Worm (Caenorhabditis elegans) whole organism, L1 larva: ENCODE measurements around the gene rpl-5.

Experiments
- aha-1 ChIP-seq: fragments of 150-350 bp; optimal IDR thresholded peaks from 2 replicates; lab custom pipeline; 2014; ENCODE audit warnings: missing biosample characterization, missing genetic modification characterization
- alr-1 ChIP-seq: fragments of 200-800 bp; sonication (Bioruptor generic); optimal IDR thresholded peaks from 2 replicates; lab custom pipeline; 2018; ENCODE audit warnings: borderline replicate concordance, mild to moderate bottlenecking, missing genetic modification characterization, missing compliant biosample characterization
- lin-15B ChIP-seq: fragments of 150-350 bp; sonication (generic microtip); optimal IDR thresholded peaks from 3 replicates; lab custom pipeline; 2014; ENCODE audit warnings: missing biosample characterization, missing genetic modification characterization
- nhr-237 ChIP-seq: fragments of 150-350 bp; optimal IDR thresholded peaks from 2 replicates; lab custom pipeline; 2014; ENCODE audit warnings: missing biosample characterization, missing genetic modification characterization
- nhr-76 ChIP-seq: sonication (generic microtip); optimal IDR thresholded peaks from 2 replicates; lab custom pipeline; 2017; ENCODE audit warnings: missing biosample characterization, missing genetic modification characterization
- nhr-77 ChIP-seq: fragments of 150-350 bp; optimal IDR thresholded peaks from 2 replicates; lab custom pipeline; 2014; ENCODE audit warnings: missing biosample characterization, missing genetic modification characterization
- skn-1 ChIP-seq: fragments of 150-350 bp; optimal IDR thresholded peaks from 2 replicates; lab custom pipeline; 2014; ENCODE audit warnings: missing biosample characterization, missing genetic modification characterization
- tlp-1 ChIP-seq: fragments of 150-350 bp; optimal IDR thresholded peaks from 2 replicates; lab custom pipeline; 2014; ENCODE audit warnings: missing biosample characterization, missing genetic modification characterization

DNA sequence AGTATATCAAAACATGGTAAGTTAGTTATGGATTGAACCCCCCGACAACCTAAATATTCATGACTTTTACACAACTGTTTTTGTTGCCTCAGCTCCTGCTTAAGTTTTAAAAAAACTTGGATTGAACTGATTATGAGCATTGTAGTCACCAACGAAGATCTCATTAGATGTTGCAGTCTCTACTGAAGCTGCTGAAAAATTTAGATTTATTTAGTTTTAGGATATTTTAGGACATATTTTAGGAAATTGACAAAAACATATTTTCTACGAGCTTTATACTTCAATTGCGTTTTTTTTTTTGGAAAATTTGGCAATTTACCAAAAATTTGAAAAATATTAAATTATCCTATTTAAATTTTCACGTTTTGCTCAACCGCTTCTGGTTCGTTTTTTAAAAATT is 7.7 kb upstream of the rpl-5 start, which contains the start of gene F54C9.14:
- TF ChIP-seq tlp-1 (tag; lab: Kevin White, UChicago) (no peak), alr-1 (tag; lab: Kevin White, UChicago) (no peak), nhr-237 (no peak), skn-1 (tag; lab: Kevin White, UChicago) (no peak), lin-15B (tag; lab: Kevin White, UChicago) (no peak), nhr-76 (tag; lab: Kevin White, UChicago) (no peak), nhr-77 (tag; lab: Kevin White, UChicago) (no peak), aha-1 (tag; lab: Kevin White, UChicago) (no peak)
